Fruit fly (Drosophila melanogaster): ENCODE measurements around the gene CG14440.

Gene CG14440

DNA sequence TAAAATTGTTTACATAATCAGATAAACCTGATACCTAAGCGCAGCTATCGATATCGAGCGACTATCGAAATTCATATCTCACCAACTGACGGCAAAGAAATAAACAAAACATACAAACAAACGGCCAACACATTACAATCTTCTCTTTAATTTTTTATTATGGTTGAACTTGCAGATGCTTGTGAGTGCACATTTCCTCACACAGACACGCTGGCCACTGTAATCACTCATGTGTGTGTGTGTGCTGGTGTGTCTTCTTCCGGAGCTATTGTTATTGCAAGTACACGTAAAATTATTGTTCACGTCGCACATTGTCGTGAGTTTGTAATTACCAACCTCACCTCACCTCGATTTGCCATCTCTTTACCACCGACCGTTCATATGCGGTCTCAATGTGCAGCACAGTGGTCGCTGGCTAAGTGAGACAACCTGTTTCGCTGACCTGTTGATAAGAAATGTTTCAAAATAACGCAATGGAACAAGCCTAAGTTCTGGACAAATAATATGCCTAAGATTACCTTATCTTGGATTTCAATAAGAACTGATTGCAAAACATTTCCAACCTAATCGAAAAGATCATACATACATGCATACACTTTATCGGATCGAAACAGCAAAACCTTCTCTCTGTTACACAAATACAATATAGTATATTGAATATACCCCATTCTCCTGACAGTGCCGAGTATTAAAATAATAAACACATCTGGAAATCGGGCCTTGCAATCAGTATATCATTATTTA lies 6.9 kb upstream of the CG14440 start:
- TF ChIP-seq CG7045 (GFP tag; optimal IDR thresholded peaks at IDR 0.05), result peak; percentile 2
- peak; percentile 33 for TF ChIP-seq Mnt (GFP tag; optimal IDR thresholded peaks at IDR 0.05)
- TF ChIP-seq cic (GFP tag; optimal IDR thresholded peaks at IDR 0.05), result peak; percentile 66
- peak; percentile 47 for TF ChIP-seq Hr96 (GFP tag; optimal IDR thresholded peaks at IDR 0.05)
- TF ChIP-seq toe (GFP tag; optimal IDR thresholded peaks at IDR 0.05), result peak; percentile 6
- peak; percentile 24 for TF ChIP-seq CG11617 (GFP tag; optimal IDR thresholded peaks at IDR 0.05)
- no peak for TF ChIP-seq cnc (optimal IDR thresholded peaks at IDR 0.05)
- no peak for TF ChIP-seq Crg-1 (GFP tag; optimal IDR thresholded peaks at IDR 0.05)
- no peak for TF ChIP-seq bab1 (GFP tag; optimal IDR thresholded peaks at IDR 0.05)
- TF ChIP-seq tj (GFP tag; optimal IDR thresholded peaks at IDR 0.05), result peak; percentile 87
- peak; percentile 0 for TF ChIP-seq CG14711 (tag; optimal IDR thresholded peaks at IDR 0.05)
- TF ChIP-seq CG7101 (tag; optimal IDR thresholded peaks at IDR 0.05), result peak; percentile 24
- TF ChIP-seq CG12768 (GFP tag; optimal IDR thresholded peaks at IDR 0.05), result peak; percentile 13

DNA sequence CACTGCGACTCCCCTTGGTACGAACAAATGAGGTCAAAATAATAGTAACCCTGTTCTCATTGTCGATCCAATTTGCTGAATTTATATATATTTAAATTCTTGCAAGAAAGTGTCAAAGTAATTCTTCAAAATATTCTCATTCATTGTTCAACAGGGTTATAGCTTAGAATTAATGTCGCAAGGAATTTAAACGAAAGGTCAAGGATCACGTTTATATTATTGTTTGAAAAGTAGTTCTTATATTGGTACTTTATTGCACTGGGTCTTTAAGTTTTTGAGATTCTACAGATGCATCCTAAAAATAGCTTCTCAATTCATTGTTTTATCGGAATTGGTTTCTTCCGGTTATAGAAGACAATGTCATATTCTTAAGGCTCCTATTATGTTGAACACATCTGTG lies 5.6 kb upstream of the CG14440 start:
- TF ChIP-seq cic (GFP tag; optimal IDR thresholded peaks at IDR 0.05) (no peak), Clk (GFP tag; optimal IDR thresholded peaks at IDR 0.05) (no peak), ovo (GFP tag; optimal IDR thresholded peaks at IDR 0.05) (no peak), CG12768 (GFP tag; optimal IDR thresholded peaks at IDR 0.05) (no peak), Mnt (GFP tag; optimal IDR thresholded peaks at IDR 0.05) (no peak), pad (GFP tag; optimal IDR thresholded peaks at IDR 0.05) (no peak), CG11617 (GFP tag; optimal IDR thresholded peaks at IDR 0.05) (no peak), Crg-1 (GFP tag; optimal IDR thresholded peaks at IDR 0.05) (no peak), CG7101 (tag; optimal IDR thresholded peaks at IDR 0.05) (no peak), CG33017 (tag; optimal IDR thresholded peaks at IDR 0.05) (no peak), cnc (optimal IDR thresholded peaks at IDR 0.05) (no peak), toe (GFP tag; optimal IDR thresholded peaks at IDR 0.05) (no peak), tj (GFP tag; optimal IDR thresholded peaks at IDR 0.05) (no peak), kay (GFP tag; ENCODE audit: borderline replicate concordance) (no peak), CG14711 (tag; optimal IDR thresholded peaks at IDR 0.05) (no peak), CG1620 (GFP tag; optimal IDR thresholded peaks at IDR 0.05) (no peak), Hr96 (GFP tag; optimal IDR thresholded peaks at IDR 0.05) (no peak), CG7045 (GFP tag; optimal IDR thresholded peaks at IDR 0.05) (no peak), bab1 (GFP tag; optimal IDR thresholded peaks at IDR 0.05) (no peak), CG5204 (GFP tag; optimal IDR thresholded peaks at IDR 0.05) (no peak)

dm6 chrX:6703237-6703636 lies 4.9 kb upstream of the CG14440 start:
- TF ChIP-seq kay (GFP tag; ENCODE audit: borderline replicate concordance), result peak; percentile 36
- peak; percentile 4 for TF ChIP-seq CG11617 (GFP tag; optimal IDR thresholded peaks at IDR 0.05)
- TF ChIP-seq toe (GFP tag; optimal IDR thresholded peaks at IDR 0.05), result no peak

DNA sequence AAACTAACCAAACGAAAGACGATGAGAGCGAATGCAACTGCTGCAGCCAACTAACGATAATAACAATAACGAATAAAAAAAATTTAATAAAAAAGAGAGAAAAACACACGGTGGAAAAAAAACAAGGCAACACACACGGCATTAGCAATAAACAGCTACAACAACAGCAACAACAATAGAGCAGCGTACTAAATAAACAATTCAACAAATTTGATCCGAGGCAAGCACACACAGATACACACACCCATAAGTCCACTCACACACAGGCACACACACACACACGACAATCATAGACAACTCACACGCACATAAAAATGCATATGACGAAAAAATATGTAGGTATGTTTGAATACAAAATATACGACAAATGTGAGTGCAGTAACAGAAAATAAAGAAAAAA lies 4.2 kb upstream of the CG14440 start:
- TF ChIP-seq cic (GFP tag; optimal IDR thresholded peaks at IDR 0.05) (peak; percentile 1), pad (GFP tag; optimal IDR thresholded peaks at IDR 0.05) (no peak)

- TF ChIP-seq Clk (GFP tag; optimal IDR thresholded peaks at IDR 0.05), result no peak
- TF ChIP-seq cnc (optimal IDR thresholded peaks at IDR 0.05), result no peak
- no peak for TF ChIP-seq CG11617 (GFP tag; optimal IDR thresholded peaks at IDR 0.05)
- no peak for TF ChIP-seq Mnt (GFP tag; optimal IDR thresholded peaks at IDR 0.05)
- TF ChIP-seq cic (GFP tag; optimal IDR thresholded peaks at IDR 0.05), result no peak
- TF ChIP-seq CG5204 (GFP tag; optimal IDR thresholded peaks at IDR 0.05), result peak; percentile 10
- peak; percentile 67 for TF ChIP-seq CG7101 (tag; optimal IDR thresholded peaks at IDR 0.05)
- no peak for TF ChIP-seq kay (GFP tag; ENCODE audit: borderline replicate concordance)
- no peak for TF ChIP-seq pad (GFP tag; optimal IDR thresholded peaks at IDR 0.05)
- peak; percentile 20 for TF ChIP-seq tj (GFP tag; optimal IDR thresholded peaks at IDR 0.05)
- TF ChIP-seq CG7045 (GFP tag; optimal IDR thresholded peaks at IDR 0.05), result peak; percentile 27
- peak; percentile 83 for TF ChIP-seq bab1 (GFP tag; optimal IDR thresholded peaks at IDR 0.05)
- peak; percentile 52 for TF ChIP-seq CG14711 (tag; optimal IDR thresholded peaks at IDR 0.05)
- no peak for TF ChIP-seq toe (GFP tag; optimal IDR thresholded peaks at IDR 0.05)
- TF ChIP-seq CG1620 (GFP tag; optimal IDR thresholded peaks at IDR 0.05), result peak; percentile 17
- peak; percentile 7 for TF ChIP-seq CG33017 (tag; optimal IDR thresholded peaks at IDR 0.05)
- TF ChIP-seq ovo (GFP tag; optimal IDR thresholded peaks at IDR 0.05), result no peak
- TF ChIP-seq CG12768 (GFP tag; optimal IDR thresholded peaks at IDR 0.05), result no peak
- TF ChIP-seq Hr96 (GFP tag; optimal IDR thresholded peaks at IDR 0.05), result no peak
- no peak for TF ChIP-seq Crg-1 (GFP tag; optimal IDR thresholded peaks at IDR 0.05)
Observed at dm6 chrX:6702028-6702433, 3.7 kb upstream of the CG14440 start.

dm6 chrX:6700990-6701530 lies 2.7 kb upstream of the CG14440 start:
- no peak for TF ChIP-seq CG1620 (GFP tag; optimal IDR thresholded peaks at IDR 0.05)
- no peak for TF ChIP-seq CG7045 (GFP tag; optimal IDR thresholded peaks at IDR 0.05)
- no peak for TF ChIP-seq bab1 (GFP tag; optimal IDR thresholded peaks at IDR 0.05)
- no peak for TF ChIP-seq CG7101 (tag; optimal IDR thresholded peaks at IDR 0.05)
- no peak for TF ChIP-seq pad (GFP tag; optimal IDR thresholded peaks at IDR 0.05)
- TF ChIP-seq Crg-1 (GFP tag; optimal IDR thresholded peaks at IDR 0.05), result no peak
- no peak for TF ChIP-seq ovo (GFP tag; optimal IDR thresholded peaks at IDR 0.05)
- no peak for TF ChIP-seq CG14711 (tag; optimal IDR thresholded peaks at IDR 0.05)
- TF ChIP-seq CG12768 (GFP tag; optimal IDR thresholded peaks at IDR 0.05), result no peak
